Worm (Caenorhabditis elegans): Measurements from ENCODE around the gene str-56.

DNA sequence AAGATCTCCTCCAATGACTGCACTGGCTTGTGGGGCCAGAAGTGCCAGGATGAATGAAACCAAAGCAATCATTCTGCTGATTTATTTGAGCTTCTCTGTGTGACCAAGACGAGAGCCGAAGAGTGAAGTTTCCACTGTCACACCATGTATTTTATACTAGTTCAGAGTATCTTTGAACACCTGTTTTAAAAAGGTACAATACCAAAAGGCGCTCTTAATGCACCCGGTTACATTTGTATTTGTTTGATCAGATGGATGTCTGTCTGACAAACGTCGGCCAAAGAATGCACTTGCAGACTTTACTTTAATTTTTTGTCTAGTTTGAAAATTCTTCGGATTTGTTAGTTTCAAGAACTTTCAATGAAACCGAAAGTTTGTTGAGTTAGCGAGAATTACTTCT lies 47.9 kb downstream of the str-56 start, which contains the start of gene F35E8.10:
- TF ChIP-seq fkh-6 (tag; optimal IDR thresholded peaks at IDR 0.05): no peak
- no peak for TF ChIP-seq pqm-1 (tag; optimal IDR thresholded peaks at IDR 0.05)
- TF ChIP-seq unc-55 (GFP tag; optimal IDR thresholded peaks at IDR 0.05): no peak
- TF ChIP-seq sox-4 (tag; optimal IDR thresholded peaks at IDR 0.05): no peak
- TF ChIP-seq fax-1 (tag; optimal IDR thresholded peaks at IDR 0.05): no peak
- TF ChIP-seq nhr-11 (tag; optimal IDR thresholded peaks at IDR 0.05): no peak
- TF ChIP-seq fkh-10 (GFP tag; optimal IDR thresholded peaks at IDR 0.05): no peak
- no peak for TF ChIP-seq hlh-13 (GFP tag; optimal IDR thresholded peaks at IDR 0.05)
- no peak for TF ChIP-seq ama-1 (optimal IDR thresholded peaks at IDR 0.05)
- no peak for TF ChIP-seq nfya-1 (tag; optimal IDR thresholded peaks at IDR 0.05)
- no peak for TF ChIP-seq elt-2 (tag; optimal IDR thresholded peaks at IDR 0.05)
- no peak for TF ChIP-seq sdc-2 (tag; optimal IDR thresholded peaks at IDR 0.05)
- TF ChIP-seq mec-3 (tag; optimal IDR thresholded peaks at IDR 0.05; ENCODE audit: borderline replicate concordance): no peak
